Fruit fly (Drosophila melanogaster): ENCODE results near the gene CG7950.

Gene CG7950

DNA sequence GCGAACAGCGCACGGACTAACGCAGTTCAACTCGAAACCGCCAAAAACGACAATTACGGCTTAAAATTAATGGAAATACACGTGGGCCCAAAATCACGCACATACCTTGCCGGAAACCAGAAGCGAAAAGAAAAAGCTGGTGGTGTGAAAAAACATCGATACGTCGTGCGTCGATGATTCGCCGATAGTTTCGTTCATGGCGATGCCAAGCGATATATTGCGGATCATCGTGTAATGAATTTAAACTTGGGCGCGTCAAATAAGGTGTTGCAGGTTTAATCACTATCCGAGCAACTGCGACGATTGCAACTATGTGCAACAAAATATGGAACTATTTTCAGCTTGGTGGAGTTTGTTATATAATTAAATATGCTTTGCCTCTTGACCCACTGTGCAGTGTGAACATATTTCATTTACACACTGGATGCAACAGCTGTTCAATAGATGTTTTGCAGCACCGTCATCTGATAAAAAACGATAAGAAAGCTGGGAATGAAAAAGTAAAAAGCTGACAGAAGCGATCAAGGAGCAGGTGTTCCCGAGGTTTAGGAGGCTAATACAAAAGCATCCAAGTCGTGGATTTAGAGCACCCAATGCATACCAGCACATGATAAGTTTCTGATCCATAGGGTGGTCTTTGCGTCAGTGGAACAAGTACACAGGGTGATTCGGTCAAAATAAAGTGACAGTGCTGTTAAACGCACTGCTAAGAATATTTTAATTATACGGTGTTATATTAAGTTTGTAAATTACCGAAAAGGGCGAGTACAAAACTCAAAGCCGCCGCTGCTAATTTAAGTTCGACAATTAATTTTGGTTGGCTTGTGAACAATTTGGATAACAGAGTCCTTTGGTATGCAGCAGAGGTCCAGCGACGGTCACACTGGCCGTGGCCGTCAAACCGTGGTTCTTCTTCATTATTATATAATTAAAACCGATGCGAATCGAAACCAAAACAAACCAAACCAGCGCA, 10.3 kb upstream of the CG7950 start, which contains the start of the genes RpL32 and CG7943 (continued):
- TF ChIP-seq bbx (GFP tag; IDR thresholded peaks at IDR 0.05; ENCODE audit: partially characterized antibody) (peak; percentile 100), CG43689 (GFP tag; IDR thresholded peaks at IDR 0.05) (peak; percentile 89), ato (GFP tag; IDR thresholded peaks at IDR 0.05; ENCODE audit: partially characterized antibody) (peak; percentile 100), PHDP (tag; optimal IDR thresholded peaks at IDR 0.05) (peak; percentile 91), CG9797 (GFP tag; optimal IDR thresholded peaks at IDR 0.05) (peak; percentile 79), CG12659 (GFP tag; optimal IDR thresholded peaks at IDR 0.05) (peak; percentile 94), Dek (tag; optimal IDR thresholded peaks at IDR 0.05) (peak; percentile 90), unpg (GFP tag; optimal IDR thresholded peaks at IDR 0.05) (peak; percentile 91), wor (GFP tag; IDR thresholded peaks at IDR 0.05) (peak; percentile 82), tna (GFP tag; IDR thresholded peaks at IDR 0.05; ENCODE audit: partially characterized antibody) (peak; percentile 100), Hand (GFP tag; optimal IDR thresholded peaks at IDR 0.05) (peak; percentile 70), CG10565 (GFP tag; optimal IDR thresholded peaks at IDR 0.05) (peak; percentile 90), caup (GFP tag; optimal IDR thresholded peaks at IDR 0.05; ENCODE audit: severe bottlenecking) (peak; percentile 97), jing (GFP tag; optimal IDR thresholded peaks at IDR 0.05) (peak; percentile 66), ac (GFP tag; optimal IDR thresholded peaks at IDR 0.05) (peak; percentile 54), org-1 (GFP tag; optimal IDR thresholded peaks at IDR 0.05) (peak; percentile 90), CG2129 (GFP tag; IDR thresholded peaks at IDR 0.05; ENCODE audit: partially characterized antibody) (peak; percentile 100), crp (GFP tag; optimal IDR thresholded peaks at IDR 0.05) (peak; percentile 35 to 91), kni (GFP tag; optimal IDR thresholded peaks at IDR 0.05) (peak; percentile 92), lmd (GFP tag; IDR thresholded peaks at IDR 0.05) (peak; percentile 95), sisA (GFP tag; IDR thresholded peaks at IDR 0.05) (peak; percentile 97), CG17361 (GFP tag; IDR thresholded peaks at IDR 0.05) (peak; percentile 96), CG13624 (GFP tag; optimal IDR thresholded peaks at IDR 0.05) (peak; percentile 95), CG11085 (GFP tag; IDR thresholded peaks at IDR 0.05) (peak; percentile 93), dati (GFP tag; IDR thresholded peaks at IDR 0.05) (peak; percentile 81), CG2199 (GFP tag; IDR thresholded peaks at IDR 0.05) (peak; percentile 79; the same call in 2 of the 3 replicates), CG3281 (GFP tag; optimal IDR thresholded peaks at IDR 0.05) (peak; percentile 95), CTCF (GFP tag; optimal IDR thresholded peaks at IDR 0.05) (peak; percentile 67), CG15696 (tag; optimal IDR thresholded peaks at IDR 0.05) (peak; percentile 81), Rfx (GFP tag; IDR thresholded peaks at IDR 0.05) (peak; percentile 98), al (GFP tag; IDR thresholded peaks at IDR 0.05) (peak; percentile 95), CG1602 (GFP tag; optimal IDR thresholded peaks at IDR 0.05) (peak; percentile 82), CG15601 (tag; optimal IDR thresholded peaks at IDR 0.05) (peak; percentile 83), CG2678 (tag; optimal IDR thresholded peaks at IDR 0.05) (peak; percentile 92), sima (GFP tag; optimal IDR thresholded peaks at IDR 0.05) (peak; percentile 97), E2f2 (GFP tag; IDR thresholded peaks at IDR 0.05) (peak; percentile 91), fd64A (GFP tag; optimal IDR thresholded peaks at IDR 0.05) (peak; percentile 91), NFAT (GFP tag; IDR thresholded peaks at IDR 0.05) (no peak; the same call in 1 of the 2 replicates), CG4617 (GFP tag; optimal IDR thresholded peaks at IDR 0.05; ENCODE audit: borderline replicate concordance) (peak; percentile 66), CG16779 (GFP tag; IDR thresholded peaks at IDR 0.05) (peak; percentile 87), dan (GFP tag; IDR thresholded peaks at IDR 0.05) (peak; percentile 84), Hr78 (GFP tag; optimal IDR thresholded peaks at IDR 0.05) (no peak), ash1 (GFP tag; optimal IDR thresholded peaks at IDR 0.05) (peak; percentile 94), CoRest (tag; optimal IDR thresholded peaks at IDR 0.05) (peak; percentile 85), CG4404 (GFP tag; IDR thresholded peaks at IDR 0.05) (peak; percentile 93), sens (GFP tag) (peak; percentile 97), CG1647 (GFP tag; optimal IDR thresholded peaks at IDR 0.05) (peak; percentile 92), Lpt (GFP tag; optimal IDR thresholded peaks at IDR 0.05) (no peak)
